Fruit fly (Drosophila melanogaster): ENCODE data around the gene Polr2G.

DNA sequence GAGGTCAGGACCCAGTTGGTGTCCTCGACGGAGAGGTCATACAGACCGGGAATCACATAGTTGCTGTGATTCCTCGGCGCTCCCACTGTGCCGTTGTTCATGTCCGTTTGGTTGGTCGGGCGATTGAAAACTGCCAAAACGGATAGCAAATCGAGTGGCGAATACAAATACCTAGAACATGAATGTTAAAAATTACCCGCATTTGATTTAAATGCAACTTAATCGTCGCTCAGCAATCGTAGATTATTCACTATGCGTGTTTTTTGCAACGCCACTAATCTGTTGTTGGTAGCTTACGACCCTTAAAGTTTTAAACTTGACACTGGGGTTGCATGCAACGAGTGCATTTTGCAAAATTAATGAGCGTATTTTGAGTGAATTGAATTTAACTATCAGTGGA lies 26.1 kb upstream of the Polr2G start, which contains the start of gene Amt:
- TF ChIP-seq CTCF (optimal IDR thresholded peaks at IDR 0.05) (no peak), CG8478 (optimal IDR thresholded peaks at IDR 0.05) (no peak)
